Fruit fly (Drosophila melanogaster): ENCODE measurements around the gene CG14689.

The CG14689 gene

dm6 chr3R:10708169-10708568 lies 2.9 kb downstream of the CG14689 start, which contains the start of gene CG31278 (continued):
- TF ChIP-seq Fer1 (GFP tag; optimal IDR thresholded peaks at IDR 0.05) (no peak), CG30431 (GFP tag; optimal IDR thresholded peaks at IDR 0.05) (no peak), sens-2 (GFP tag; IDR thresholded peaks at IDR 0.05) (no peak), chinmo (GFP tag; IDR thresholded peaks at IDR 0.05; ENCODE audit: partially characterized antibody) (0 out of 4 replicates have a peak, but pooled peaks have one; percentile 84), pnt (GFP tag; optimal IDR thresholded peaks at IDR 0.05) (no peak), sd (tag; optimal IDR thresholded peaks at IDR 0.05) (no peak), Dp (GFP tag; optimal IDR thresholded peaks at IDR 0.05) (peak; percentile 91), CG11398 (GFP tag; optimal IDR thresholded peaks at IDR 0.05) (no peak), CG7271 (tag; optimal IDR thresholded peaks at IDR 0.05) (no peak), sug (tag; optimal IDR thresholded peaks at IDR 0.05) (no peak), schlank (tag; optimal IDR thresholded peaks at IDR 0.05) (no peak), usp (GFP tag; optimal IDR thresholded peaks at IDR 0.05) (no peak), Hr51 (GFP tag; optimal IDR thresholded peaks at IDR 0.05) (no peak), ara (GFP tag; IDR thresholded peaks at IDR 0.05) (no peak), HLH4C (GFP tag; IDR thresholded peaks at IDR 0.05; ENCODE audit: partially characterized antibody) (peak; percentile 64), lbe (GFP tag; optimal IDR thresholded peaks at IDR 0.05) (no peak), Stat92E (GFP tag; optimal IDR thresholded peaks at IDR 0.05) (no peak), stwl (tag; optimal IDR thresholded peaks at IDR 0.05) (peak; percentile 83), hth (optimal IDR thresholded peaks at IDR 0.05) (no peak), trem (tag; optimal IDR thresholded peaks at IDR 0.05) (peak; percentile 33), oc (tag; optimal IDR thresholded peaks at IDR 0.05) (no peak), zfh1 (GFP tag; IDR thresholded peaks at IDR 0.05) (no peak), CG2129 (GFP tag; IDR thresholded peaks at IDR 0.05; ENCODE audit: partially characterized antibody) (peak; percentile 64), E2f2 (GFP tag; IDR thresholded peaks at IDR 0.05) (peak; percentile 97), Xbp1 (GFP tag; optimal IDR thresholded peaks at IDR 0.05) (no peak), CG10959 (GFP tag; IDR thresholded peaks at IDR 0.05) (no peak), CG12942 (GFP tag; optimal IDR thresholded peaks at IDR 0.05) (no peak), CG4328 (GFP tag; optimal IDR thresholded peaks at IDR 0.05) (no peak), Doc3 (GFP tag; IDR thresholded peaks at IDR 0.05; ENCODE audit: partially characterized antibody) (peak; percentile 71), ham (GFP tag; IDR thresholded peaks at IDR 0.05) (no peak), Pdp1 (GFP tag; optimal IDR thresholded peaks at IDR 0.05) (peak in 1 of 2 experiments; percentile 91), Rfx (GFP tag; IDR thresholded peaks at IDR 0.05) (no peak), Myb (GFP tag; optimal IDR thresholded peaks at IDR 0.05) (no peak), fd3F (GFP tag; optimal IDR thresholded peaks at IDR 0.05) (no peak), CG16813 (GFP tag; IDR thresholded peaks at IDR 0.05; ENCODE audit: partially characterized antibody) (peak; percentile 74), Side (GFP tag; optimal IDR thresholded peaks at IDR 0.05) (no peak), NC2α (GFP tag; optimal IDR thresholded peaks at IDR 0.05) (no peak), Ptx1 (GFP tag; IDR thresholded peaks at IDR 0.05) (no peak), rib (GFP tag; IDR thresholded peaks at IDR 0.05) (no peak), Hsf (GFP tag; optimal IDR thresholded peaks at IDR 0.05) (no peak), CG4730 (GFP tag; IDR thresholded peaks at IDR 0.05) (no peak), lov (optimal IDR thresholded peaks at IDR 0.05) (no peak), lov (GFP tag; IDR thresholded peaks at IDR 0.05) (no peak), wdn (GFP tag; IDR thresholded peaks at IDR 0.05) (no peak), zen (tag; optimal IDR thresholded peaks at IDR 0.05) (no peak), bbx (GFP tag; IDR thresholded peaks at IDR 0.05; ENCODE audit: partially characterized antibody) (peak; percentile 81), disco-r (GFP tag; optimal IDR thresholded peaks at IDR 0.05) (no peak), BEAF-32 (GFP tag; optimal IDR thresholded peaks at IDR 0.05) (peak; percentile 81), corto (GFP tag; optimal IDR thresholded peaks at IDR 0.05) (no peak), CG4424 (GFP tag; optimal IDR thresholded peaks at IDR 0.05) (no peak), en (GFP tag; optimal IDR thresholded peaks at IDR 0.05) (no peak)

Measured in whole organism, embryonic.